Worm (Caenorhabditis elegans): ENCODE data around the gene dnc-3.

- TF ChIP-seq ref-1 (GFP tag; conservative IDR thresholded peaks at IDR 0.05) (no peak), ztf-29 (GFP tag; IDR thresholded peaks at IDR 0.05) (no peak), flt-1 (GFP tag; IDR thresholded peaks at IDR 0.05) (no peak), cog-1 (tag; optimal IDR thresholded peaks at IDR 0.05) (no peak), ztf-23 (GFP tag; IDR thresholded peaks at IDR 0.05) (no peak), T22C8.4 (GFP tag; IDR thresholded peaks at IDR 0.05) (no peak)
These were observed 7.1 kb upstream of the dnc-3 start, which contains the start of gene apd-3 for ce11 chrII:3546381-3546931.

All from whole organism, midembryonic.